Worm (Caenorhabditis elegans) whole organism, L4 larva: ENCODE results near the gene T28D6.5.

Experiments used
- D1046.2 ChIP-seq: fragments of 200-800 bp; sonication (Bioruptor generic); IDR thresholded peaks from 2 replicates; pipeline ENCODE4 v1.3.6; 2022; ENCODE audit warnings: missing genetic modification characterization, missing compliant biosample characterization
- F26F4.8 ChIP-seq: fragments of 200-800 bp; sonication (Bioruptor generic); conservative IDR thresholded peaks from 2 replicates; pipeline ENCODE4 v1.3.6; 2022; ENCODE audit warnings: missing genetic modification characterization, missing compliant biosample characterization
- T20F7.1 ChIP-seq: fragments of 200-800 bp; sonication (Bioruptor generic); optimal IDR thresholded peaks from 2 replicates; lab custom pipeline; 2018; ENCODE audit warnings: mild to moderate bottlenecking, missing genetic modification characterization, missing compliant biosample characterization
- Y105C5A.15 ChIP-seq: fragments of 200-800 bp; sonication (Bioruptor generic); IDR thresholded peaks from 2 replicates; pipeline ENCODE4 v1.3.6; 2022; ENCODE audit warnings: missing genetic modification characterization, missing compliant biosample characterization
- arid-1 ChIP-seq: fragments of 200-800 bp; sonication (Bioruptor generic); conservative IDR thresholded peaks from 2 replicates; pipeline ENCODE4 v1.3.6; 2022; ENCODE audit warnings: missing genetic modification reagents, missing genetic modification characterization, missing compliant biosample characterization
- ceh-28 ChIP-seq: fragments of 150-350 bp; optimal IDR thresholded peaks from 2 replicates; lab custom pipeline; 2014; ENCODE audit warnings: missing biosample characterization, missing genetic modification reagents, missing genetic modification characterization
- ceh-32 ChIP-seq: sonication (generic microtip); optimal IDR thresholded peaks from 2 replicates; lab custom pipeline; 2016; ENCODE audit warnings: mild to moderate bottlenecking, missing genetic modification characterization, missing compliant biosample characterization; ENCODE audit not compliant: poor library complexity
- ctbp-1 ChIP-seq: fragments of 200-800 bp; sonication (Bioruptor generic); IDR thresholded peaks from 2 replicates; pipeline ENCODE4 v1.3.6; 2022; ENCODE audit warnings: missing genetic modification reagents, missing genetic modification characterization, missing compliant biosample characterization
- daf-8 ChIP-seq: fragments of 200-800 bp; sonication (Bioruptor generic); IDR thresholded peaks from 2 replicates; pipeline ENCODE4 v1.3.6; 2022; ENCODE audit warnings: missing genetic modification characterization, missing compliant biosample characterization
- dpl-1 ChIP-seq: fragments of 150-350 bp; optimal IDR thresholded peaks from 2 replicates; lab custom pipeline; 2014; ENCODE audit warnings: missing biosample characterization, missing genetic modification reagents, missing genetic modification characterization
- duxl-1 ChIP-seq: sonication (generic microtip); optimal IDR thresholded peaks from 2 replicates; lab custom pipeline; 2016; ENCODE audit warnings: mild to moderate bottlenecking, missing genetic modification characterization, moderate library complexity, missing compliant biosample characterization; ENCODE audit not compliant: poor library complexity
- fos-1 ChIP-seq: fragments of 150-350 bp; optimal IDR thresholded peaks from 2 replicates; lab custom pipeline; 2014; ENCODE audit warnings: missing biosample characterization, missing genetic modification characterization
- hlh-11 ChIP-seq: fragments of 200-800 bp; sonication (Bioruptor generic); optimal IDR thresholded peaks from 2 replicates; lab custom pipeline; 2018; ENCODE audit warnings: mild to moderate bottlenecking, missing genetic modification characterization, missing compliant biosample characterization
- hmg-1.1 ChIP-seq: fragments of 200-800 bp; sonication (Bioruptor generic); IDR thresholded peaks from 2 replicates; pipeline ENCODE4 v1.3.6; 2022; ENCODE audit warnings: missing genetic modification reagents, missing genetic modification characterization, missing compliant biosample characterization
- jun-1 ChIP-seq: fragments of 150-350 bp; optimal IDR thresholded peaks from 2 replicates; lab custom pipeline; 2014; ENCODE audit warnings: missing biosample characterization, missing genetic modification reagents, missing genetic modification characterization
- lin-1 ChIP-seq: fragments of 200-800 bp; sonication (Bioruptor generic); IDR thresholded peaks from 2 replicates; pipeline ENCODE4 v1.3.6; 2022; ENCODE audit warnings: missing genetic modification reagents, missing genetic modification characterization, missing compliant biosample characterization
- lin-38 ChIP-seq: fragments of 200-800 bp; sonication (Bioruptor generic); IDR thresholded peaks from 2 replicates; pipeline ENCODE4 v1.3.6; 2022; ENCODE audit warnings: missing genetic modification reagents, missing genetic modification characterization, missing compliant biosample characterization
- lsy-2 ChIP-seq, 2 experiments: fragments of 150-350 bp in 1 of 2; sonication (generic microtip) in 1 of 2; optimal IDR thresholded peaks; 2 replicates each; lab custom pipeline; 2014 to 2017; ENCODE audit warnings: missing biosample characterization in 2 of 2, missing genetic modification characterization in 2 of 2
- madf-9 ChIP-seq: fragments of 200-800 bp; sonication (Bioruptor generic); conservative IDR thresholded peaks from 2 replicates; pipeline ENCODE4 v1.3.6; 2022; ENCODE audit warnings: missing genetic modification reagents, missing genetic modification characterization, missing compliant biosample characterization
- mep-1 ChIP-seq: fragments of 150-350 bp; sonication (generic microtip); optimal IDR thresholded peaks from 3 replicates; lab custom pipeline; 2014; ENCODE audit warnings: missing biosample characterization, missing genetic modification characterization
- mes-2 ChIP-seq: sonication (generic microtip); optimal IDR thresholded peaks from 2 replicates; lab custom pipeline; 2016; ENCODE audit warnings: missing genotype, mild to moderate bottlenecking, missing genetic modification characterization, missing compliant biosample characterization; ENCODE audit not compliant: poor library complexity, severe bottlenecking
- nhr-41 ChIP-seq: fragments of 200-800 bp; sonication (Bioruptor generic); IDR thresholded peaks from 2 replicates; pipeline ENCODE4 v1.3.6; 2022; ENCODE audit warnings: missing genetic modification reagents, missing genetic modification characterization, missing compliant biosample characterization
- nhr-6 ChIP-seq: fragments of 150-350 bp; optimal IDR thresholded peaks from 2 replicates; lab custom pipeline; 2014; ENCODE audit warnings: missing biosample characterization, missing genetic modification characterization
- nhr-76 ChIP-seq: fragments of 150-350 bp; optimal IDR thresholded peaks from 2 replicates; lab custom pipeline; 2014; ENCODE audit warnings: missing biosample characterization, missing genetic modification characterization
- nhr-77 ChIP-seq: fragments of 150-350 bp; optimal IDR thresholded peaks from 2 replicates; lab custom pipeline; 2014; ENCODE audit warnings: missing biosample characterization, missing genetic modification characterization
- pha-4 ChIP-seq, 2 experiments: fragments of 150-350 bp in 1 of 2; fragments of 200-800 bp in 1 of 2; sonication (Bioruptor generic) in 1 of 2; IDR thresholded peaks in 1 of 2; optimal IDR thresholded peaks in 1 of 2; 2 replicates each; pipeline versions ENCODE4 v1.3.6 to Lab custom; 2014 to 2022; ENCODE audit warnings: missing genetic modification characterization in 2 of 2, missing genetic modification reagents in 2 of 2, missing biosample characterization in 1 of 2, missing compliant biosample characterization in 1 of 2
- rbr-2 ChIP-seq: sonication (generic microtip); optimal IDR thresholded peaks from 2 replicates; lab custom pipeline; 2016; ENCODE audit warnings: missing genotype, missing genetic modification characterization, missing compliant biosample characterization
- saeg-2 ChIP-seq: fragments of 200-800 bp; sonication (Bioruptor generic); IDR thresholded peaks from 2 replicates; pipeline ENCODE4 v1.3.6; 2022; ENCODE audit warnings: missing genetic modification reagents, missing genetic modification characterization, missing compliant biosample characterization
- sdz-12 ChIP-seq: fragments of 200-800 bp; sonication (Bioruptor generic); optimal IDR thresholded peaks from 2 replicates; lab custom pipeline; 2018; ENCODE audit warnings: mild to moderate bottlenecking, missing genetic modification characterization, missing compliant biosample characterization
- spr-3 ChIP-seq: fragments of 200-800 bp; sonication (Bioruptor generic); optimal IDR thresholded peaks from 2 replicates; lab custom pipeline; 2018; ENCODE audit warnings: mild to moderate bottlenecking, missing genetic modification characterization, missing compliant biosample characterization
- tag-97 ChIP-seq: fragments of 200-800 bp; sonication (Bioruptor generic); IDR thresholded peaks from 2 replicates; pipeline ENCODE4 v1.3.6; 2022; ENCODE audit warnings: missing genetic modification characterization, missing compliant biosample characterization
- tra-1 ChIP-seq: fragments of 200-800 bp; sonication (Bioruptor generic); IDR thresholded peaks from 2 replicates; pipeline ENCODE4 v1.3.6; 2022; ENCODE audit warnings: missing genetic modification reagents, missing genetic modification characterization, missing compliant biosample characterization
- unc-62 ChIP-seq, 3 experiments: fragments of 150-350 bp in 1 of 3; sonication (generic microtip); optimal IDR thresholded peaks in 2 of 3; peaks in 1 of 3; 1 replicate in 1 of 3; 2 replicates in 2 of 3; lab custom pipeline; 2014 to 2017; ENCODE audit warnings: missing biosample characterization in 3 of 3, missing genetic modification characterization in 3 of 3, missing genetic modification reagents in 3 of 3, missing genotype in 1 of 3
- vab-7 ChIP-seq: fragments of 200-800 bp; sonication (Bioruptor generic); IDR thresholded peaks from 2 replicates; pipeline ENCODE4 v1.3.6; 2022; ENCODE audit warnings: missing genetic modification reagents, missing genetic modification characterization, missing compliant biosample characterization
- zfp-2 ChIP-seq: sonication (generic microtip); optimal IDR thresholded peaks from 2 replicates; lab custom pipeline; 2016; ENCODE audit warnings: mild to moderate bottlenecking, missing genetic modification characterization, missing compliant biosample characterization
- zip-11 ChIP-seq: fragments of 200-800 bp; sonication (Bioruptor generic); IDR thresholded peaks from 2 replicates; pipeline ENCODE4 v1.3.6; 2022; ENCODE audit warnings: missing genetic modification characterization, missing compliant biosample characterization

The T28D6.5 gene

ce11 chrIII:11336072-11336471 is 2.6 kb downstream of the T28D6.5 start (continued):
- TF ChIP-seq F26F4.8 (no peak), sdz-12 (GFP tag; lab: Kevin White, UChicago) (no peak), fos-1 (tag; lab: Kevin White, UChicago) (no peak), hmg-1.1 (GFP tag; lab: Robert Waterston, UW) (peak; percentile 45; the same call in 1 of the 2 replicates), daf-8 (GFP tag; lab: Robert Waterston, UW) (no peak), ceh-28 (tag; lab: Kevin White, UChicago) (no peak), lsy-2 (tag; optimal IDR thresholded peaks at IDR 0.05; lab: Kevin White, UChicago) (peak in 1 of 2 experiments; percentile 43), nhr-6 (tag; lab: Kevin White, UChicago) (no peak), rbr-2 (tag; lab: Kevin White, UChicago) (peak; percentile 28), zip-11 (GFP tag; lab: Robert Waterston, UW) (no peak), hlh-11 (tag; lab: Kevin White, UChicago) (no peak), Y105C5A.15 (GFP tag; lab: Robert Waterston, UW) (no peak), saeg-2 (GFP tag; lab: Robert Waterston, UW) (no peak), tra-1 (GFP tag; lab: Robert Waterston, UW) (no peak), nhr-77 (tag; lab: Kevin White, UChicago) (no peak), mep-1 (no peak), zfp-2 (tag; lab: Kevin White, UChicago) (no peak), T20F7.1 (GFP tag; lab: Kevin White, UChicago) (no peak), vab-7 (no peak), arid-1 (GFP tag; lab: Robert Waterston, UW) (no peak), spr-3 (no peak), lin-1 (GFP tag; lab: Robert Waterston, UW) (no peak)

DNA sequence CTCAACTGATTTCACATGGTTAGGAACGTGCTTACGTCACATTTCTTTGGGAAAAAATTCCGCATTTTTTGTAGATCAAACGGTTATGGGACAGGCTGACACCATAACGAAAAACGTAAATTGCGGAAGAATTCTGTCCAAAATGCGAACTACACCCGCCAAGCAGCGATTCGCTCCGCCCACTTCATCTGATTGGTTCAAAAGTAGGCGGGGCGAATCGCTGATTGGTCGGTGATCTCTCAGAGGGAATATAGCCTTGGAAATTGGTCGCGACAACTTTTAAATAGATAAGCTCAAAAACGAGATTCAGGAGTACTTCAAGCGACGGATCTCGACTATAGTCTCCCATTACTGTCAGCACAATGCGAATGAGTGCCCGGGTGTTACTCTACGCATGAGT is 4.1 kb downstream of the T28D6.5 start:
- no peak for TF ChIP-seq tag-97 (GFP tag; lab: Robert Waterston, UW)

DNA sequence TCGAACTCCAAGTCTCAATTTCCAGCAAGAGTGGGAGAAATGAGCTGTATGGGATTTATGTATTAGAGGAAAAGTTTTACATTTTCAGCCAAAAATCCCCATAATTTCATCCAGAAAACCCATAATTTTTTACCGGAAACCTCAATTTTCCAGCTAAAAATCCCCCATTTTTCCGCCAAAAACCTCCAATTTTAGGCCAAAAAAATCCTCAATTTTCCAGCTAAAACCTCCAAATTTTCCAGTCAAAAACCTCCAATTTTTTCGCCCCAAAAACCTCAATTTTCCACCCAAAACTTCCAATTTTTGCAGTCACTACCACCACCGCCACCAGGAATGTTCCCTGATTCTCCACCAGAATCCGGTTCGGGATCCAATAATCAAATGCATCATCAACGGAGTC is 8.0 kb downstream of the T28D6.5 start:
- TF ChIP-seq unc-62 (GFP tag; optimal IDR thresholded peaks at IDR 0.05 in 1 of 2; lab: Kevin White, UChicago) (peak in 1 of 2 experiments; percentile 95), unc-62 (tag; optimal IDR thresholded peaks at IDR 0.05; lab: Kevin White, UChicago) (no peak), jun-1 (no peak)

ce11 chrIII:11343041-11343440 is 9.6 kb downstream of the T28D6.5 start, which contains the start of the genes T28D6.6 and pen-2:
TSS of gene T28D6.6 (minus strand) at chrIII:11343108.
TSS of gene pen-2 (plus strand) at chrIII:11343322.
- TF ChIP-seq D1046.2 (GFP tag; lab: Robert Waterston, UW) = no peak
- TF ChIP-seq fos-1 (tag; lab: Kevin White, UChicago) = no peak
- TF ChIP-seq Y105C5A.15 (GFP tag; lab: Robert Waterston, UW) = no peak
- TF ChIP-seq mes-2 (tag; lab: Kevin White, UChicago) = peak; percentile 44
- peak in 1 of 2 experiments; percentile 60 for TF ChIP-seq lsy-2 (tag; optimal IDR thresholded peaks at IDR 0.05; lab: Kevin White, UChicago)
- TF ChIP-seq ctbp-1 (GFP tag; lab: Robert Waterston, UW) = no peak
- no peak for TF ChIP-seq ceh-32
- no peak for TF ChIP-seq pha-4 (GFP tag; IDR thresholded peaks at IDR 0.05; lab: Robert Waterston, UW)
- TF ChIP-seq pha-4 (tag; optimal IDR thresholded peaks at IDR 0.05; lab: Kevin White, UChicago) = no peak
- TF ChIP-seq zip-11 (GFP tag; lab: Robert Waterston, UW) = no peak
- TF ChIP-seq dpl-1 (GFP tag; lab: Kevin White, UChicago) = peak; percentile 54
- TF ChIP-seq nhr-76 (tag; lab: Kevin White, UChicago) = no peak
- no peak for TF ChIP-seq lin-38 (GFP tag; lab: Robert Waterston, UW)
- no peak for TF ChIP-seq tra-1 (GFP tag; lab: Robert Waterston, UW)
- no peak for TF ChIP-seq nhr-41
- no peak for TF ChIP-seq duxl-1 (tag; lab: Kevin White, UChicago)
- 0 out of 2 replicates have a peak, but pooled peaks have one; percentile 20 for TF ChIP-seq hmg-1.1 (GFP tag; lab: Robert Waterston, UW)
- no peak for TF ChIP-seq madf-9 (GFP tag; lab: Robert Waterston, UW)
